Fruit fly (Drosophila melanogaster) whole organism, adult: ENCODE measurements around the gene CG14406.

ENCODE experiments used
- CG12768 ChIP-seq: fragments of 200-800 bp; sonication (Bioruptor generic); optimal IDR thresholded peaks from 2 replicates; lab custom pipeline; 2017; ENCODE audit warnings: missing biosample characterization, missing genetic modification characterization, mild to moderate bottlenecking, moderate library complexity, missing genetic modification reagents
- CG14711 ChIP-seq: fragments of 200-800 bp; sonication (Bioruptor generic); optimal IDR thresholded peaks from 2 replicates; lab custom pipeline; 2018; ENCODE audit warnings: missing biosample characterization, mild to moderate bottlenecking, missing genetic modification characterization, moderate library complexity
- CG33017 ChIP-seq: fragments of 200-800 bp; sonication (Bioruptor generic); optimal IDR thresholded peaks from 2 replicates; lab custom pipeline; 2018; ENCODE audit warnings: missing biosample characterization, mild to moderate bottlenecking, missing genetic modification characterization, moderate library complexity
- CG7101 ChIP-seq: fragments of 200-800 bp; sonication (Bioruptor generic); optimal IDR thresholded peaks from 2 replicates; lab custom pipeline; 2018; ENCODE audit warnings: missing biosample characterization, mild to moderate bottlenecking, missing genetic modification characterization, moderate library complexity
- Clk ChIP-seq: fragments of 200-800 bp; sonication (Bioruptor generic); optimal IDR thresholded peaks from 2 replicates; lab custom pipeline; 2017; ENCODE audit warnings: missing biosample characterization, missing genetic modification characterization
- Hr96 ChIP-seq: fragments of 200-800 bp; sonication (Bioruptor generic); optimal IDR thresholded peaks from 2 replicates; lab custom pipeline; 2016; ENCODE audit warnings: missing biosample characterization, missing genetic modification characterization
- bab1 ChIP-seq: fragments of 200-800 bp; sonication (Bioruptor generic); optimal IDR thresholded peaks from 3 replicates; lab custom pipeline; 2019; ENCODE audit warnings: missing biosample characterization, mild to moderate bottlenecking, missing genetic modification characterization, moderate library complexity
- cnc ChIP-seq, 2 experiments: fragments of >200 bp; optimal IDR thresholded peaks; 2 replicates each; lab custom pipeline; 2017

- TF ChIP-seq CG12768 (GFP tag; lab: Kevin White, UChicago) (no peak), bab1 (GFP tag; lab: Kevin White, UChicago) (no peak), Hr96 (GFP tag; lab: Kevin White, UChicago) (no peak), Clk (no peak), CG33017 (tag; lab: Kevin White, UChicago) (no peak), cnc (optimal IDR thresholded peaks at IDR 0.05; lab: Kevin White, UChicago) (no peak), CG14711 (tag; lab: Kevin White, UChicago) (no peak), CG7101 (no peak)
Measured at dm6 chrX:14862494-14862893, 48.2 kb downstream of the CG14406 start.
